Worm (Caenorhabditis elegans) whole organism, L3 larva: ENCODE data around the gene rom-2.

Experiments
- nhr-237 ChIP-seq: fragments of 150-350 bp; optimal IDR thresholded peaks from 2 replicates; lab custom pipeline; 2014; ENCODE audit warnings: missing biosample characterization, missing genetic modification characterization
- unc-62 ChIP-seq: fragments of 150-350 bp; sonication (generic microtip); optimal IDR thresholded peaks from 4 replicates; lab custom pipeline; 2014; ENCODE audit warnings: missing biosample characterization, missing genetic modification reagents, missing genetic modification characterization
- zag-1 ChIP-seq: fragments of 150-350 bp; optimal IDR thresholded peaks from 2 replicates; lab custom pipeline; 2014; ENCODE audit warnings: missing biosample characterization, missing genetic modification characterization

DNA sequence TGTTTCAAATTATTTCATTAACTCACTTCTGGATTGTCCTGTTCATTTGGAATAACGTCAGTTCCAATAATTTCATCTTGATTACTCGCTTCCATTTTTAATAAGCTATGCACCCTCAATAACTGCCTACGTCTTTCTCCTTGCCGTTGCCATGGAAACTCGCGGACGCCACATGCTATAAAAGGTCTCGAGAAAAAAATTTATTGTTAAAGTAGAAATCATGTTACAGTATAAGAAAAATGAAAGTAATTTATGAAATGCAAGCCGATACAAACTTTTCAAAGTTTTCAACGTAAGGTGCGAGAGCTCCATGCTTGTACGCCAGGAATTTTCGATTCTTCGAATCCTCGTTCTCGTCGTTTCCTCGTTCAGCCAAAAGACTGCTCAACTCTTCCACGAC, 16.6 kb upstream of the rom-2 start, which contains the start of gene bbs-4:
- no peak for TF ChIP-seq unc-62 (GFP tag; lab: Kevin White, UChicago)
- no peak for TF ChIP-seq nhr-237 (tag; lab: Kevin White, UChicago)
- no peak for TF ChIP-seq zag-1 (tag; lab: Kevin White, UChicago)
